Worm (Caenorhabditis elegans) whole organism, late embryonic: ENCODE data around the gene F55G1.7.

Experiments
- F13H6.1 ChIP-seq: sonication (generic microtip); optimal IDR thresholded peaks from 2 replicates; lab custom pipeline; 2016; ENCODE audit warnings: missing genetic modification characterization, missing compliant biosample characterization
- eyg-1 ChIP-seq: sonication (generic microtip); optimal IDR thresholded peaks from 2 replicates; lab custom pipeline; 2016; ENCODE audit warnings: missing genotype, missing genetic modification characterization, missing compliant biosample characterization
- fkh-10 ChIP-seq: fragments of 150-350 bp; optimal IDR thresholded peaks from 2 replicates; lab custom pipeline; 2014; ENCODE audit warnings: missing biosample characterization, missing genetic modification reagents, missing genetic modification characterization
- pat-9 ChIP-seq: fragments of 200-800 bp; sonication (Bioruptor generic); optimal IDR thresholded peaks from 2 replicates; lab custom pipeline; 2018; ENCODE audit warnings: mild to moderate bottlenecking, missing genetic modification characterization, moderate library complexity, missing compliant biosample characterization
- pros-1 ChIP-seq: fragments of 150-350 bp; optimal IDR thresholded peaks from 2 replicates; lab custom pipeline; 2014; ENCODE audit warnings: missing biosample characterization, missing genetic modification reagents, missing genetic modification characterization
- tbx-2 ChIP-seq: sonication (generic microtip); optimal IDR thresholded peaks from 2 replicates; lab custom pipeline; 2016; ENCODE audit warnings: missing genetic modification characterization, missing compliant biosample characterization

DNA sequence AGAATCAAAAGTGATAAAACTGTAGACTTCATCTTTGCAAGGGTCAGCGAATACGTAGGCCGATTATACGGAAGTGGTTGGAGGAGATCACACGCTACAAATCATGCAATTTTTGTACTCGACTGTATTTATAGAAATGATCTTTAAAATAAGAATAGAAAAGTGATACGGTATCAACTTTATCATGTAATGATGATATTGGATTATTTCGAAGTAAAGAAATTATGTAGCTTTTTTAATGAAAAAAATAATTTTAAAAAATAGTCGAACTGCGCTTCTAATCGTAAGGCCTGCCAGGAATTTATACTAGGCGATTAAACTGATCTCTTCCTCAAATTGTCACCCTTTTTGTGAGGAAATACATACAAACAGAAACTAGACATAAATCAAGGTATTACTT lies 35.8 kb downstream of the F55G1.7 start, which contains the start of gene B0496.11:
- TF ChIP-seq pros-1 (no peak), pat-9 (tag; lab: Kevin White, UChicago) (no peak), fkh-10 (GFP tag; lab: Kevin White, UChicago) (no peak), eyg-1 (no peak), tbx-2 (tag; lab: Kevin White, UChicago) (no peak), F13H6.1 (no peak)
